Worm (Caenorhabditis elegans) whole organism, young adult: ENCODE measurements around the gene btb-9.

ENCODE experiments used
- B0336.3 ChIP-seq: fragments of 200-800 bp; sonication (Bioruptor generic); IDR thresholded peaks from 2 replicates; pipeline ENCODE4 v1.3.6; 2022; ENCODE audit warnings: missing genetic modification characterization, missing compliant biosample characterization
- F10E7.11 ChIP-seq: sonication (generic microtip); optimal IDR thresholded peaks from 2 replicates; lab custom pipeline; 2017; ENCODE audit warnings: mild to moderate bottlenecking, missing genetic modification characterization, moderate library complexity, missing compliant biosample characterization
- F33H1.4 ChIP-seq: fragments of 200-800 bp; sonication (Bioruptor generic); IDR thresholded peaks from 2 replicates; pipeline ENCODE4 v1.3.6; 2022; ENCODE audit warnings: missing genetic modification reagents, missing genetic modification characterization, missing compliant biosample characterization
- F52B5.7 ChIP-seq: sonication (generic microtip); optimal IDR thresholded peaks from 2 replicates; lab custom pipeline; 2016; ENCODE audit warnings: mild to moderate bottlenecking, missing genetic modification characterization, missing compliant biosample characterization
- Y53G8AR.9 ChIP-seq: fragments of 200-800 bp; sonication (Bioruptor generic); conservative IDR thresholded peaks from 2 replicates; pipeline ENCODE4 v1.3.6; 2022; ENCODE audit warnings: missing genetic modification reagents, missing genetic modification characterization, missing compliant biosample characterization
- Y95B8A.8 ChIP-seq: fragments of 200-800 bp; sonication (Bioruptor generic); IDR thresholded peaks from 2 replicates; pipeline ENCODE4 v1.3.6; 2022; ENCODE audit warnings: missing genetic modification reagents, missing genetic modification characterization, missing compliant biosample characterization
- ZK185.1 ChIP-seq: sonication (generic microtip); optimal IDR thresholded peaks from 2 replicates; lab custom pipeline; 2016; ENCODE audit warnings: mild to moderate bottlenecking, missing genetic modification characterization, missing compliant biosample characterization; ENCODE audit not compliant: poor library complexity, severe bottlenecking
- ama-1 ChIP-seq, 3 experiments: fragments of 150-350 bp in 1 of 3; sonication (generic microtip) in 2 of 3; optimal IDR thresholded peaks; 2 replicates each; lab custom pipeline; 2014 to 2018; ENCODE audit warnings: missing biosample characterization in 2 of 3, missing genetic modification characterization in 2 of 3, missing genetic modification reagents in 2 of 3
- aptf-2 ChIP-seq: fragments of 200-800 bp; sonication (Bioruptor generic); conservative IDR thresholded peaks from 2 replicates; pipeline ENCODE4 v1.3.6; 2022; ENCODE audit warnings: missing genetic modification reagents, missing genetic modification characterization, missing compliant biosample characterization
- attf-3 ChIP-seq: fragments of 200-800 bp; sonication (Bioruptor generic); conservative IDR thresholded peaks from 2 replicates; pipeline ENCODE4 v1.3.6; 2022; ENCODE audit warnings: missing genetic modification reagents, missing genetic modification characterization, missing compliant biosample characterization
- attf-5 ChIP-seq: fragments of 200-800 bp; sonication (Bioruptor generic); optimal IDR thresholded peaks from 2 replicates; lab custom pipeline; 2018; ENCODE audit warnings: mild to moderate bottlenecking, missing genetic modification characterization, missing compliant biosample characterization
- attf-6 ChIP-seq: fragments of 200-800 bp; sonication (Bioruptor generic); IDR thresholded peaks from 2 replicates; pipeline ENCODE4 v1.3.6; 2022; ENCODE audit warnings: missing genetic modification reagents, missing genetic modification characterization, missing compliant biosample characterization
- ccch-3 ChIP-seq: fragments of 200-800 bp; sonication (Bioruptor generic); optimal IDR thresholded peaks from 2 replicates; lab custom pipeline; 2018; ENCODE audit warnings: mild to moderate bottlenecking, missing genetic modification characterization, missing compliant biosample characterization
- cebp-1 ChIP-seq, 2 experiments: fragments of 200-800 bp in 1 of 2; sonication (Bioruptor generic) in 1 of 2; sonication (generic microtip) in 1 of 2; IDR thresholded peaks in 1 of 2; optimal IDR thresholded peaks in 1 of 2; 2 replicates each; pipeline versions ENCODE4 v1.3.6 to Lab custom; 2017 to 2022; ENCODE audit warnings: missing compliant biosample characterization in 2 of 2, missing genetic modification characterization in 2 of 2, mild to moderate bottlenecking in 1 of 2, missing genetic modification reagents in 1 of 2, moderate library complexity in 1 of 2
- ceh-40 ChIP-seq: fragments of 200-800 bp; sonication (Bioruptor generic); IDR thresholded peaks from 2 replicates; pipeline ENCODE4 v1.3.6; 2022; ENCODE audit warnings: missing genetic modification characterization, missing compliant biosample characterization
- chd-7 ChIP-seq: sonication (generic microtip); optimal IDR thresholded peaks from 2 replicates; lab custom pipeline; 2016; ENCODE audit warnings: mild to moderate bottlenecking, missing genetic modification characterization, moderate library complexity, missing compliant biosample characterization
- die-1 ChIP-seq: sonication (generic microtip); optimal IDR thresholded peaks from 2 replicates; lab custom pipeline; 2016; ENCODE audit warnings: missing genotype, mild to moderate bottlenecking, missing genetic modification characterization, missing compliant biosample characterization
- dox-1 ChIP-seq: fragments of 200-800 bp; sonication (Bioruptor generic); IDR thresholded peaks from 2 replicates; pipeline ENCODE4 v1.3.6; 2022; ENCODE audit warnings: missing genetic modification reagents, missing genetic modification characterization, missing compliant biosample characterization
- egl-44 ChIP-seq: fragments of 200-800 bp; sonication (Bioruptor generic); IDR thresholded peaks from 2 replicates; pipeline ENCODE4 v1.3.6; 2022; ENCODE audit warnings: missing genetic modification reagents, missing genetic modification characterization, missing compliant biosample characterization
- fkh-3 ChIP-seq: sonication (generic microtip); optimal IDR thresholded peaks from 2 replicates; lab custom pipeline; 2016; ENCODE audit warnings: mild to moderate bottlenecking, missing genetic modification characterization, missing compliant biosample characterization
- him-1 ChIP-seq: sonication (generic microtip); optimal IDR thresholded peaks from 2 replicates; lab custom pipeline; 2016; ENCODE audit warnings: missing genotype, missing genetic modification reagents, missing genetic modification characterization, missing compliant biosample characterization
- hlh-26 ChIP-seq: fragments of 200-800 bp; sonication (Bioruptor generic); conservative IDR thresholded peaks from 2 replicates; pipeline ENCODE4 v1.3.6; 2022; ENCODE audit warnings: missing genetic modification reagents, missing genetic modification characterization, missing compliant biosample characterization
- hmg-1.2 ChIP-seq: fragments of 200-800 bp; sonication (Bioruptor generic); IDR thresholded peaks from 2 replicates; pipeline ENCODE4 v1.3.6; 2022; ENCODE audit warnings: missing genetic modification reagents, missing genetic modification characterization, missing compliant biosample characterization
- lin-35 ChIP-seq, 3 experiments: fragments of 150-350 bp in 2 of 3; sonication (generic microtip) in 1 of 3; optimal IDR thresholded peaks; 2 replicates each; lab custom pipeline; 2014 to 2018; ENCODE audit warnings: missing biosample characterization in 3 of 3, missing genetic modification characterization in 3 of 3, missing genetic modification reagents in 3 of 3
- lin-54 ChIP-seq: fragments of 200-800 bp; sonication (Bioruptor generic); optimal IDR thresholded peaks from 2 replicates; lab custom pipeline; 2018; ENCODE audit warnings: mild to moderate bottlenecking, missing genetic modification characterization, missing compliant biosample characterization
- madf-3 ChIP-seq: fragments of 200-800 bp; sonication (Bioruptor generic); IDR thresholded peaks from 2 replicates; pipeline ENCODE4 v1.3.6; 2022; ENCODE audit warnings: missing genetic modification reagents, missing genetic modification characterization, missing compliant biosample characterization
- madf-6 ChIP-seq: fragments of 200-800 bp; sonication (Bioruptor generic); IDR thresholded peaks from 2 replicates; pipeline ENCODE4 v1.3.6; 2022; ENCODE audit warnings: missing genetic modification reagents, missing genetic modification characterization, missing compliant biosample characterization
- mes-4 ChIP-seq: sonication (generic microtip); optimal IDR thresholded peaks from 2 replicates; lab custom pipeline; 2016; ENCODE audit warnings: missing genotype, missing genetic modification characterization, missing compliant biosample characterization
- nfya-1 ChIP-seq: sonication (generic microtip); optimal IDR thresholded peaks from 2 replicates; lab custom pipeline; 2017; ENCODE audit warnings: antibody characterized with exemption, missing compliant biosample characterization, missing genetic modification characterization, borderline replicate concordance; ENCODE audit not compliant: insufficient read depth
- nfya-2 ChIP-seq: fragments of 200-800 bp; sonication (Bioruptor generic); IDR thresholded peaks from 2 replicates; pipeline ENCODE4 v1.3.6; 2022; ENCODE audit warnings: missing genetic modification reagents, missing genetic modification characterization, missing compliant biosample characterization
- nhr-80 ChIP-seq: sonication (generic microtip); optimal IDR thresholded peaks from 2 replicates; lab custom pipeline; 2016; ENCODE audit warnings: missing genetic modification characterization, missing compliant biosample characterization
- rpc-1 ChIP-seq, 2 experiments: fragments of 150-350 bp in 1 of 2; sonication (generic microtip) in 1 of 2; optimal IDR thresholded peaks; 2 replicates each; lab custom pipeline; 2014 to 2018; ENCODE audit warnings: missing biosample characterization in 1 of 2, missing genetic modification characterization in 1 of 2, missing genetic modification reagents in 1 of 2, missing genotype in 1 of 2
- sea-2 ChIP-seq: fragments of 200-800 bp; sonication (Bioruptor generic); IDR thresholded peaks from 2 replicates; pipeline ENCODE4 v1.3.6; 2022; ENCODE audit warnings: missing genetic modification characterization, missing compliant biosample characterization
- snpc-1.1 ChIP-seq: sonication (generic microtip); optimal IDR thresholded peaks from 2 replicates; lab custom pipeline; 2017; ENCODE audit warnings: missing genetic modification characterization, mild to moderate bottlenecking, missing compliant biosample characterization, antibody characterized with exemption, moderate library complexity, missing genotype, missing genetic modification reagents; ENCODE audit not compliant: insufficient read depth
- snpc-4 ChIP-seq, 5 experiments: fragments of 150-350 bp in 1 of 5; sonication (generic microtip) in 4 of 5; optimal IDR thresholded peaks; 2 replicates each; lab custom pipeline; 2014 to 2018; ENCODE audit warnings: missing genetic modification characterization in 5 of 5, missing biosample characterization in 3 of 5, antibody characterized with exemption in 2 of 5, mild to moderate bottlenecking in 2 of 5, missing compliant biosample characterization in 2 of 5, missing genotype in 2 of 5, moderate library complexity in 2 of 5, missing genetic modification reagents in 1 of 5
- somi-1 ChIP-seq: fragments of 200-800 bp; sonication (Bioruptor generic); optimal IDR thresholded peaks from 2 replicates; lab custom pipeline; 2018; ENCODE audit warnings: mild to moderate bottlenecking, missing genetic modification characterization, missing compliant biosample characterization
- ztf-28 ChIP-seq: fragments of 200-800 bp; sonication (Bioruptor generic); IDR thresholded peaks from 2 replicates; pipeline ENCODE4 v1.3.6; 2022; ENCODE audit warnings: missing genetic modification reagents, missing genetic modification characterization, missing compliant biosample characterization

Gene btb-9

DNA sequence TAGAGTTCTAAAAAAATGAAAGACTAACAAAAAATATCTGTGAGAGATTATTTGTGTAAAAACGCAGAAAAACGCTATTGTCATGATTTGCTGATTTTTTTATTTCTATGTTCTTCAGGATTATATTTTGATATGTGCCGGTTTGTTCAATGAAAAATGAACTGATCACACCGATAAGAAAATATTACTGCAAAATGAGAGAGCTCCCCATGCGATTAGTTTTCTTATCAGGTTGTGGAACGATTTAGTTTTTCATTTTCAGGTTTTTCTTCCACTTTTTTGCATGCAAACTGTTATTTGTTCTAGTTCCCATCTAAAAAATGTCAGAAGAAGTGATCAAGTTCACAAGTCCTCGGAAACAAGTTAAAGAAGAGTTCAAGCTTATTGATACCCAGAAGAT, at the start of gene btb-9:
Gene btb-9, plus strand, starts transcription at position 254 of the 400 bp plus-strand sequence.
- TF ChIP-seq nhr-80, result peak; percentile 83
- peak; percentile 37; the same call in 1 of the 2 replicates for TF ChIP-seq dox-1
- TF ChIP-seq hmg-1.2 (GFP tag; lab: Robert Waterston, UW), result peak; percentile 30; the same call in 1 of the 2 replicates
- no peak for TF ChIP-seq somi-1
- TF ChIP-seq, all 124 proteins: peak for 3

DNA sequence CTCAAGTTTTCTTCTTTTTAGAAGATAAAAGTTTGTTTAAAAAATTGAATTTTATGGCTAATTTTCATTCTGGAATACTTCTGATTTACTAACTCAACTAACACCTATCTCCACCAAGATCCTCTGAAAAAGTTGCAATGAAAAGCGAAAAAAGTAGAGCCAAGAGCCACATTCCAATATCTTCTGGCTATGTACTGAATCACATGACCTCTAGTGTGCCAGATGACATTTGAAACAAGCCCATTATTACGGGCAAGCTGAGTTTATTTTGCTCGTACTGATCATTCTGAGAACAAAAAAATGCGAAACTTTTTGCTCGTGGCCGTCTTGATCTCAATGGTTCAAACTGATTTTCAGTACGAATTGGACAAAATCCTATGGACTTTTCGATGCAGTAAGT, 49.2 kb upstream of the btb-9 start, which contains the start of gene irld-36:
Gene irld-36, plus strand, starts transcription at position 301 of the 400 bp plus-strand sequence.
- TF ChIP-seq attf-5, result no peak
- TF ChIP-seq F52B5.7 (tag; lab: Kevin White, UChicago), result no peak
- no peak for TF ChIP-seq mes-4 (tag; lab: Kevin White, UChicago)
- no peak for TF ChIP-seq aptf-2
- TF ChIP-seq ZK185.1 (tag; lab: Kevin White, UChicago), result no peak
- TF ChIP-seq hlh-26 (GFP tag; lab: Robert Waterston, UW), result no peak
- no peak for TF ChIP-seq Y53G8AR.9 (GFP tag; lab: Robert Waterston, UW)
- TF ChIP-seq ama-1 (optimal IDR thresholded peaks at IDR 0.05; lab: Kevin White, UChicago), result no peak
- no peak for TF ChIP-seq ama-1 (GFP tag; optimal IDR thresholded peaks at IDR 0.05; lab: Kevin White, UChicago)
- no peak for TF ChIP-seq attf-6 (GFP tag; lab: Robert Waterston, UW)
- TF ChIP-seq, all 124 proteins: peak for 0

DNA sequence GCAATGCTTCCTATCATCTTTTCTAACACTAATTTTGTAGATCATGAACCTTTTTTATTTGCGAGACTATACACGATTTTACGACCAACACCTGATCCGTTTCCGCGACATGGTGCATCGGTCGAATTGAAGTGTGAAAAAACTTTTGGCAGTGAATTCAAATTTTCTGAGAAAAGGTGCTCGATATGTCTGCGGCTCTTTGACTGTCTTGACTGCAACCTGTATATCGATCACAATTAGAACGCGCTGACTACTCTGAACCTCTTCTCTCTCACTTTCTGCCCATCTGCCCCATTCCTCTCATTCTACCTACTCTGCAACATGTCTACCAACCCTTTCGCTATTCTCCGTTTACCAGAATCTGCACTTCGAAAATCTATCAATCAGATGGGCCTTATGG, 46.1 kb upstream of the btb-9 start, which contains the start of gene fbxb-26:
Gene fbxb-26, plus strand, starts transcription at position 301 of the 400 bp plus-strand sequence.
- TF ChIP-seq Y53G8AR.9 (GFP tag; lab: Robert Waterston, UW), result no peak
- TF ChIP-seq egl-44 (GFP tag; lab: Robert Waterston, UW), result no peak
- no peak for TF ChIP-seq cebp-1 (GFP tag; IDR thresholded peaks at IDR 0.05; lab: Robert Waterston, UW)
- TF ChIP-seq cebp-1 (tag; optimal IDR thresholded peaks at IDR 0.05; lab: Kevin White, UChicago), result no peak
- no peak for TF ChIP-seq snpc-4 (GFP tag; optimal IDR thresholded peaks at IDR 0.05; lab: Kevin White, UChicago)
- TF ChIP-seq snpc-4 (tag; optimal IDR thresholded peaks at IDR 0.05; lab: Kevin White, UChicago), result no peak
- TF ChIP-seq nfya-1 (tag; lab: Kevin White, UChicago), result no peak
- no peak for TF ChIP-seq B0336.3 (GFP tag; lab: Robert Waterston, UW)
- TF ChIP-seq ccch-3 (GFP tag; lab: Kevin White, UChicago), result no peak

DNA sequence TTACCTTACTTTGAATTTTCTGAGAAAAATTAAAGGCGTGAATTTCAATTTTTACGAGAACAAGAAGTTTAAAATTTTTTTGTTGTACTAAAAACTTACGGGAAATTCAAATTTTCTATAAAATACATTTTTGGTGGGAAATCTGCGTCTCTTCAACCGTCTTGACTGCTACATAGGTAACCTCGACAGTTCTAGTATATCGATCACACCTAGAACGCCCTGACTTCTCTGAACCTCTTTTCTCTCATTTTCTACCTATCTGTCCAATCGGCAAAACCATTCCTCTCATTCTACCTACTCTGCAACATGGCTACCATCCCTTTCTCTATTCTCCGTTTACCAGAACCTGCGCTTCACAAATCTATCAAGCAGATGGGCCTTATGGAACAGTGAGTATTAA, 44.6 kb upstream of the btb-9 start, which contains the start of gene fbxb-25:
Gene fbxb-25, plus strand, starts transcription at position 301 of the 400 bp plus-strand sequence.
- no peak for TF ChIP-seq F10E7.11
- no peak for TF ChIP-seq F33H1.4 (GFP tag; lab: Robert Waterston, UW)
- no peak for TF ChIP-seq lin-54 (GFP tag; lab: Kevin White, UChicago)
- no peak for TF ChIP-seq sea-2 (GFP tag; lab: Robert Waterston, UW)
- TF ChIP-seq attf-3, result no peak
- no peak for TF ChIP-seq madf-6 (GFP tag; lab: Robert Waterston, UW)
- no peak for TF ChIP-seq fkh-3 (tag; lab: Kevin White, UChicago)
- no peak for TF ChIP-seq rpc-1 (optimal IDR thresholded peaks at IDR 0.05; lab: Kevin White, UChicago)
- TF ChIP-seq rpc-1 (tag; optimal IDR thresholded peaks at IDR 0.05; lab: Kevin White, UChicago), result no peak
- TF ChIP-seq snpc-1.1 (tag; lab: Kevin White, UChicago), result no peak
- TF ChIP-seq ceh-40 (GFP tag; lab: Robert Waterston, UW), result no peak
- TF ChIP-seq lin-35 (GFP tag; optimal IDR thresholded peaks at IDR 0.05; lab: Kevin White, UChicago), result no peak
- TF ChIP-seq madf-3 (GFP tag; lab: Robert Waterston, UW), result no peak
- TF ChIP-seq him-1 (tag; lab: Kevin White, UChicago), result no peak
- TF ChIP-seq chd-7 (tag; lab: Kevin White, UChicago), result no peak
- no peak for TF ChIP-seq somi-1
- no peak for TF ChIP-seq Y95B8A.8 (GFP tag; lab: Robert Waterston, UW)
- TF ChIP-seq ztf-28 (GFP tag; lab: Robert Waterston, UW), result no peak
- no peak for TF ChIP-seq nfya-2 (GFP tag; lab: Robert Waterston, UW)
- no peak for TF ChIP-seq egl-44 (GFP tag; lab: Robert Waterston, UW)
- TF ChIP-seq die-1 (tag; lab: Kevin White, UChicago), result no peak
